Worm (Caenorhabditis elegans) whole organism, midembryonic: ENCODE data around the gene hsp-1.

Experiments
- T22C8.4 ChIP-seq: fragments of 200-800 bp; sonication (Bioruptor generic); IDR thresholded peaks from 2 replicates; pipeline ENCODE4 v1.3.6; 2022; ENCODE audit warnings: missing genetic modification characterization, missing compliant biosample characterization
- flt-1 ChIP-seq: fragments of 200-800 bp; sonication (Bioruptor generic); IDR thresholded peaks from 2 replicates; pipeline ENCODE4 v1.3.6; 2022; ENCODE audit warnings: missing genetic modification characterization, missing compliant biosample characterization
- ref-1 ChIP-seq: fragments of 200-800 bp; sonication (Bioruptor generic); conservative IDR thresholded peaks from 2 replicates; pipeline ENCODE4 v1.3.6; 2022; ENCODE audit warnings: missing genetic modification reagents, missing genetic modification characterization, missing compliant biosample characterization
- tab-1 ChIP-seq: fragments of 200-800 bp; sonication (Bioruptor generic); IDR thresholded peaks from 2 replicates; pipeline ENCODE4 v1.3.6; 2022; ENCODE audit warnings: missing genetic modification characterization, missing compliant biosample characterization
- ztf-23 ChIP-seq: fragments of 200-800 bp; sonication (Bioruptor generic); IDR thresholded peaks from 2 replicates; pipeline ENCODE4 v1.3.6; 2022; ENCODE audit warnings: missing genetic modification reagents, missing genetic modification characterization, missing compliant biosample characterization
- ztf-29 ChIP-seq: fragments of 200-800 bp; sonication (Bioruptor generic); IDR thresholded peaks from 2 replicates; pipeline ENCODE4 v1.3.6; 2022; ENCODE audit warnings: missing genetic modification reagents, missing genetic modification characterization, missing compliant biosample characterization

DNA sequence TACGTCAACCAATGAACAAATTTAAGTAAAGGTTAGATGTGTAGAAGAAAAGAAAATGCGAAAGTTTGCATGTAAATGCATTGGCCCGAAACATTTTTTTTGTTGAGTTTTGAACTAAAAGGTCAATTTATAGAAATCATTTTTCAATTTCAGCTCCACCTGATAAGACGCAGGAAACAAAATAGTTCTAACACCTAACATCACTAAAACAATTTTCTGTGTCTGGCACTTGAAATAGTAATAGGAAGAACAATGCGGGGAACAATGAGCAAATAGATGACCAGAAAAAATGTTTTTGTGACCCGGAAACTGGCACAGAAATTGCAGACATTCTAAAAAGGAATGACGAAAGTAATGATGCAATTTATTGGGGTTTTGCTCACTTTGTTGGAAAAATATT lies 13.6 kb downstream of the hsp-1 start:
- TF ChIP-seq ztf-23 (GFP tag; lab: Robert Waterston, UW) (no peak), T22C8.4 (GFP tag; lab: Robert Waterston, UW) (no peak), ztf-29 (GFP tag; lab: Robert Waterston, UW) (no peak), ref-1 (GFP tag; lab: Robert Waterston, UW) (no peak), tab-1 (GFP tag; lab: Robert Waterston, UW) (no peak), flt-1 (GFP tag; lab: Robert Waterston, UW) (no peak)
